Worm (Caenorhabditis elegans) whole organism, L4 larva: ENCODE results near the gene ceh-20.

Source experiments
- F37D6.2 ChIP-seq: sonication (generic microtip); optimal IDR thresholded peaks from 2 replicates; lab custom pipeline; 2016; ENCODE audit warnings: mild to moderate bottlenecking, missing genetic modification characterization, missing compliant biosample characterization
- F44E2.7 ChIP-seq: fragments of 200-800 bp; sonication (Bioruptor generic); IDR thresholded peaks from 2 replicates; pipeline ENCODE4 v2.1.2; 2022; ENCODE audit warnings: missing genetic modification characterization, missing compliant biosample characterization
- T20F7.1 ChIP-seq: fragments of 200-800 bp; sonication (Bioruptor generic); optimal IDR thresholded peaks from 2 replicates; lab custom pipeline; 2018; ENCODE audit warnings: mild to moderate bottlenecking, missing genetic modification characterization, missing compliant biosample characterization
- ZK337.2 ChIP-seq: fragments of 200-800 bp; sonication (Bioruptor generic); IDR thresholded peaks from 2 replicates; pipeline ENCODE4 v1.3.6; 2022; ENCODE audit warnings: missing genetic modification reagents, missing genetic modification characterization, missing compliant biosample characterization
- ZK546.5 ChIP-seq, 2 experiments: sonication (generic microtip); optimal IDR thresholded peaks; 2 replicates each; lab custom pipeline; 2017; ENCODE audit warnings: missing biosample characterization in 2 of 2, missing genetic modification characterization in 2 of 2
- aly-2 ChIP-seq: sonication (generic microtip); optimal IDR thresholded peaks from 2 replicates; lab custom pipeline; 2018; ENCODE audit warnings: missing biosample characterization, missing genetic modification characterization
- ama-1 ChIP-seq: fragments of 150-350 bp; optimal IDR thresholded peaks from 2 replicates; lab custom pipeline; 2014; ENCODE audit warnings: inconsistent platforms, mixed read lengths
- attf-4 ChIP-seq: sonication (generic microtip); optimal IDR thresholded peaks from 3 replicates; lab custom pipeline; 2017; ENCODE audit warnings: missing biosample characterization, missing genetic modification characterization
- ceh-32 ChIP-seq: sonication (generic microtip); optimal IDR thresholded peaks from 2 replicates; lab custom pipeline; 2016; ENCODE audit warnings: mild to moderate bottlenecking, missing genetic modification characterization, missing compliant biosample characterization; ENCODE audit not compliant: poor library complexity
- ceh-82 ChIP-seq: sonication (generic microtip); optimal IDR thresholded peaks from 2 replicates; lab custom pipeline; 2017; ENCODE audit warnings: missing biosample characterization, missing genetic modification characterization
- ces-1 ChIP-seq: fragments of 150-350 bp; sonication (generic microtip); optimal IDR thresholded peaks from 4 replicates; lab custom pipeline; 2014; ENCODE audit warnings: missing biosample characterization, missing genetic modification reagents, missing genetic modification characterization
- daf-16 ChIP-seq, 3 experiments: sonication (generic microtip); optimal IDR thresholded peaks; 2 replicates each; lab custom pipeline; 2016 to 2017; ENCODE audit warnings: missing genetic modification characterization in 3 of 3, missing genetic modification reagents in 3 of 3, mild to moderate bottlenecking in 2 of 3, missing compliant biosample characterization in 2 of 3, missing biosample characterization in 1 of 3, moderate library complexity in 1 of 3
- dmd-8 ChIP-seq: fragments of 200-800 bp; sonication (Bioruptor generic); IDR thresholded peaks from 2 replicates; pipeline ENCODE4 v1.3.6; 2022; ENCODE audit warnings: missing genetic modification characterization, missing compliant biosample characterization
- dmd-9 ChIP-seq: fragments of 200-800 bp; sonication (Bioruptor generic); IDR thresholded peaks from 2 replicates; pipeline ENCODE4 v1.3.6; 2022; ENCODE audit warnings: missing genetic modification reagents, missing genetic modification characterization, missing compliant biosample characterization
- dpl-1 ChIP-seq: fragments of 150-350 bp; optimal IDR thresholded peaks from 2 replicates; lab custom pipeline; 2014; ENCODE audit warnings: missing biosample characterization, missing genetic modification reagents, missing genetic modification characterization
- fkh-10 ChIP-seq: fragments of 150-350 bp; optimal IDR thresholded peaks from 2 replicates; lab custom pipeline; 2014; ENCODE audit warnings: missing biosample characterization, missing genetic modification reagents, missing genetic modification characterization
- hif-1 ChIP-seq, 2 experiments: sonication (generic microtip); optimal IDR thresholded peaks; 2 replicates each; lab custom pipeline; 2016 to 2017; ENCODE audit warnings: missing compliant biosample characterization in 2 of 2, missing genetic modification characterization in 2 of 2, missing genetic modification reagents in 2 of 2, missing genotype in 2 of 2, mild to moderate bottlenecking in 1 of 2
- hlh-30 ChIP-seq: sonication (generic microtip); optimal IDR thresholded peaks from 2 replicates; lab custom pipeline; 2017; ENCODE audit warnings: antibody characterized with exemption, mild to moderate bottlenecking, missing genetic modification characterization, missing compliant biosample characterization; ENCODE audit not compliant: insufficient read depth
- hmg-1.1 ChIP-seq: fragments of 200-800 bp; sonication (Bioruptor generic); IDR thresholded peaks from 2 replicates; pipeline ENCODE4 v1.3.6; 2022; ENCODE audit warnings: missing genetic modification reagents, missing genetic modification characterization, missing compliant biosample characterization
- jun-1 ChIP-seq: fragments of 150-350 bp; optimal IDR thresholded peaks from 2 replicates; lab custom pipeline; 2014; ENCODE audit warnings: missing biosample characterization, missing genetic modification reagents, missing genetic modification characterization
- lin-1 ChIP-seq: fragments of 200-800 bp; sonication (Bioruptor generic); IDR thresholded peaks from 2 replicates; pipeline ENCODE4 v1.3.6; 2022; ENCODE audit warnings: missing genetic modification reagents, missing genetic modification characterization, missing compliant biosample characterization
- lin-38 ChIP-seq: fragments of 200-800 bp; sonication (Bioruptor generic); IDR thresholded peaks from 2 replicates; pipeline ENCODE4 v1.3.6; 2022; ENCODE audit warnings: missing genetic modification reagents, missing genetic modification characterization, missing compliant biosample characterization
- lsy-2 ChIP-seq, 2 experiments: fragments of 150-350 bp in 1 of 2; sonication (generic microtip) in 1 of 2; optimal IDR thresholded peaks; 2 replicates each; lab custom pipeline; 2014 to 2017; ENCODE audit warnings: missing biosample characterization in 2 of 2, missing genetic modification characterization in 2 of 2
- mdl-1 ChIP-seq, 2 experiments: fragments of 150-350 bp in 1 of 2; sonication (generic microtip) in 1 of 2; optimal IDR thresholded peaks; 2 replicates each; lab custom pipeline; 2014 to 2017; ENCODE audit warnings: missing biosample characterization in 2 of 2, missing genetic modification characterization in 2 of 2
- mdt-29 ChIP-seq: fragments of 200-800 bp; sonication (Bioruptor generic); IDR thresholded peaks from 2 replicates; pipeline ENCODE4 v1.3.6; 2022; ENCODE audit warnings: missing genetic modification reagents, missing genetic modification characterization, missing compliant biosample characterization
- mep-1 ChIP-seq: fragments of 150-350 bp; sonication (generic microtip); optimal IDR thresholded peaks from 3 replicates; lab custom pipeline; 2014; ENCODE audit warnings: missing biosample characterization, missing genetic modification characterization
- mxl-3 ChIP-seq: fragments of 200-800 bp; sonication (Bioruptor generic); optimal IDR thresholded peaks from 2 replicates; lab custom pipeline; 2018; ENCODE audit warnings: mild to moderate bottlenecking, missing genetic modification characterization, missing compliant biosample characterization
- nhr-10 ChIP-seq: fragments of 150-350 bp; optimal IDR thresholded peaks from 2 replicates; lab custom pipeline; 2014; ENCODE audit warnings: missing biosample characterization, missing genetic modification characterization
- nhr-102 ChIP-seq: sonication (generic microtip); optimal IDR thresholded peaks from 2 replicates; lab custom pipeline; 2016; ENCODE audit warnings: mild to moderate bottlenecking, missing genetic modification characterization, moderate library complexity, missing compliant biosample characterization
- nhr-11 ChIP-seq: fragments of 150-350 bp; optimal IDR thresholded peaks from 2 replicates; lab custom pipeline; 2014; ENCODE audit warnings: missing biosample characterization, missing genetic modification characterization
- nhr-237 ChIP-seq: sonication (generic microtip); optimal IDR thresholded peaks from 2 replicates; lab custom pipeline; 2017; ENCODE audit warnings: missing biosample characterization, missing genetic modification characterization
- nhr-48 ChIP-seq: sonication (generic microtip); optimal IDR thresholded peaks from 2 replicates; lab custom pipeline; 2016; ENCODE audit warnings: mild to moderate bottlenecking, missing genetic modification characterization, missing compliant biosample characterization
- nhr-76 ChIP-seq: fragments of 150-350 bp; optimal IDR thresholded peaks from 2 replicates; lab custom pipeline; 2014; ENCODE audit warnings: missing biosample characterization, missing genetic modification characterization
- nhr-77 ChIP-seq: fragments of 150-350 bp; optimal IDR thresholded peaks from 2 replicates; lab custom pipeline; 2014; ENCODE audit warnings: missing biosample characterization, missing genetic modification characterization
- php-3 ChIP-seq: fragments of 200-800 bp; sonication (Bioruptor generic); IDR thresholded peaks from 2 replicates; pipeline ENCODE4 v1.3.6; 2022; ENCODE audit warnings: missing genetic modification reagents, missing genetic modification characterization, missing compliant biosample characterization
- pqm-1 ChIP-seq: sonication (generic microtip); optimal IDR thresholded peaks from 2 replicates; lab custom pipeline; 2017; ENCODE audit warnings: missing biosample characterization, missing genetic modification characterization
- rbr-2 ChIP-seq: sonication (generic microtip); optimal IDR thresholded peaks from 2 replicates; lab custom pipeline; 2016; ENCODE audit warnings: missing genotype, missing genetic modification characterization, missing compliant biosample characterization
- saeg-2 ChIP-seq: fragments of 200-800 bp; sonication (Bioruptor generic); IDR thresholded peaks from 2 replicates; pipeline ENCODE4 v1.3.6; 2022; ENCODE audit warnings: missing genetic modification reagents, missing genetic modification characterization, missing compliant biosample characterization
- sdz-12 ChIP-seq: fragments of 200-800 bp; sonication (Bioruptor generic); optimal IDR thresholded peaks from 2 replicates; lab custom pipeline; 2018; ENCODE audit warnings: mild to moderate bottlenecking, missing genetic modification characterization, missing compliant biosample characterization
- set-16 ChIP-seq: fragments of 200-800 bp; sonication (Bioruptor generic); IDR thresholded peaks from 2 replicates; pipeline ENCODE4 v1.3.6; 2022; ENCODE audit warnings: missing genetic modification reagents, missing genetic modification characterization, missing compliant biosample characterization
- skn-1 ChIP-seq: fragments of 150-350 bp; optimal IDR thresholded peaks from 2 replicates; lab custom pipeline; 2014; ENCODE audit warnings: missing biosample characterization, missing genetic modification characterization
- snpc-4 ChIP-seq: fragments of 150-350 bp; optimal IDR thresholded peaks from 2 replicates; lab custom pipeline; 2014; ENCODE audit warnings: missing biosample characterization, missing genetic modification characterization
- spr-1 ChIP-seq: sonication (generic microtip); optimal IDR thresholded peaks from 2 replicates; lab custom pipeline; 2016; ENCODE audit warnings: mild to moderate bottlenecking, missing genetic modification characterization, missing compliant biosample characterization
- spr-3 ChIP-seq: fragments of 200-800 bp; sonication (Bioruptor generic); optimal IDR thresholded peaks from 2 replicates; lab custom pipeline; 2018; ENCODE audit warnings: mild to moderate bottlenecking, missing genetic modification characterization, missing compliant biosample characterization
- unc-130 ChIP-seq: sonication (generic microtip); optimal IDR thresholded peaks from 2 replicates; lab custom pipeline; 2016; ENCODE audit warnings: missing genetic modification reagents, missing genetic modification characterization, missing compliant biosample characterization
- unc-62 ChIP-seq, 3 experiments: fragments of 150-350 bp in 1 of 3; sonication (generic microtip); optimal IDR thresholded peaks in 2 of 3; peaks in 1 of 3; 1 replicate in 1 of 3; 2 replicates in 2 of 3; lab custom pipeline; 2014 to 2017; ENCODE audit warnings: missing biosample characterization in 3 of 3, missing genetic modification characterization in 3 of 3, missing genetic modification reagents in 3 of 3, missing genotype in 1 of 3
- zip-2 ChIP-seq: fragments of 150-350 bp; optimal IDR thresholded peaks from 2 replicates; lab custom pipeline; 2014; ENCODE audit warnings: missing biosample characterization, missing genetic modification characterization
- ztf-11 ChIP-seq: fragments of 150-350 bp; optimal IDR thresholded peaks from 2 replicates; lab custom pipeline; 2014; ENCODE audit warnings: missing biosample characterization, missing genetic modification characterization
- ztf-7 ChIP-seq: fragments of 150-350 bp; optimal IDR thresholded peaks from 2 replicates; lab custom pipeline; 2014; ENCODE audit warnings: missing biosample characterization, missing genetic modification characterization

Gene ceh-20

ce11 chrIII:6958674-6959241 lies 20.9 kb upstream of the ceh-20 start (continued):
- TF ChIP-seq lin-38 (GFP tag; lab: Robert Waterston, UW): peak; percentile 44; the same call in 1 of the 2 replicates
- no peak for TF ChIP-seq lin-1 (GFP tag; lab: Robert Waterston, UW)
- TF ChIP-seq ZK337.2: no peak

DNA sequence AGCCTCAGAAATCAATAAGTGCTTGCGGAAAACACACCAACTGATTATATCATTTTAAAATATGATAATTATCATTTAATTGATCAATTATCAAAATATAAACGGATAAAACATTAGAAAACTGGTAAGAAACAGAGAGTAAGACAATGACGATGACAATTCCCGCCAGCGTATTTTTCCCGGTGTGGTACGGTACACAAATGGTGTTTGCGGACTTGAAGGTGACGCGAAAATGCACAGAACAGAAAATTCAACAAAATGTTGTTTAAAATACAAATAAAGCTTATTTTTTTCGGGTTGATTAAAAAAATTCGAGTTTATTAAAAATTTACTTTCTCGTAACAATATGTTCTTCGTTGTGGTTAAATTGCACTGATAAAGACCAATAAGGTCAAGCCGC lies 18.5 kb upstream of the ceh-20 start:
- TF ChIP-seq nhr-11 (tag; lab: Kevin White, UChicago) (no peak), pqm-1 (tag; lab: Kevin White, UChicago) (no peak), dmd-8 (GFP tag; lab: Robert Waterston, UW) (no peak), ztf-7 (tag; lab: Kevin White, UChicago) (no peak), mdt-29 (GFP tag; lab: Robert Waterston, UW) (no peak), unc-62 (GFP tag; optimal IDR thresholded peaks at IDR 0.05 in 1 of 2; lab: Kevin White, UChicago) (no peak), unc-62 (tag; optimal IDR thresholded peaks at IDR 0.05; lab: Kevin White, UChicago) (no peak), jun-1 (no peak), fkh-10 (GFP tag; lab: Kevin White, UChicago) (no peak), nhr-77 (tag; lab: Kevin White, UChicago) (no peak), skn-1 (tag; lab: Kevin White, UChicago) (no peak), hif-1 (tag; optimal IDR thresholded peaks at IDR 0.05; lab: Kevin White, UChicago) (peak in 1 of 2 experiments; percentile 16), attf-4 (tag; lab: Kevin White, UChicago) (no peak), ama-1 (lab: Kevin White, UChicago) (no peak), hlh-30 (tag; lab: Kevin White, UChicago) (peak; percentile 5), T20F7.1 (GFP tag; lab: Kevin White, UChicago) (peak; percentile 76), saeg-2 (GFP tag; lab: Robert Waterston, UW) (no peak), rbr-2 (tag; lab: Kevin White, UChicago) (no peak), ztf-11 (tag; lab: Kevin White, UChicago) (no peak), lsy-2 (tag; optimal IDR thresholded peaks at IDR 0.05; lab: Kevin White, UChicago) (peak; percentile 57 to 98), mep-1 (tag; lab: Kevin White, UChicago) (peak; percentile 43), daf-16 (GFP tag; optimal IDR thresholded peaks at IDR 0.05; lab: Kevin White, UChicago) (no peak), daf-16 (tag; optimal IDR thresholded peaks at IDR 0.05; lab: Kevin White, UChicago) (peak; percentile 36), spr-1 (tag; lab: Kevin White, UChicago) (no peak), F37D6.2 (tag; lab: Kevin White, UChicago) (no peak), lin-1 (GFP tag; lab: Robert Waterston, UW) (no peak), nhr-237 (no peak), nhr-76 (tag; lab: Kevin White, UChicago) (no peak), ceh-82 (tag; lab: Kevin White, UChicago) (no peak), ZK546.5 (tag; optimal IDR thresholded peaks at IDR 0.05; lab: Kevin White, UChicago) (no peak), ces-1 (GFP tag; lab: Kevin White, UChicago) (no peak), aly-2 (tag; lab: Kevin White, UChicago) (no peak), set-16 (GFP tag; lab: Robert Waterston, UW) (no peak), hmg-1.1 (GFP tag; lab: Robert Waterston, UW) (peak; percentile 28; the same call in 1 of the 2 replicates), nhr-48 (no peak), zip-2 (tag; lab: Kevin White, UChicago) (no peak), lin-38 (GFP tag; lab: Robert Waterston, UW) (peak; percentile 56), F44E2.7 (GFP tag; lab: Robert Waterston, UW) (no peak), ceh-32 (tag; lab: Kevin White, UChicago) (no peak), mxl-3 (GFP tag; lab: Kevin White, UChicago) (no peak), dmd-9 (no peak), unc-130 (GFP tag; lab: Kevin White, UChicago) (peak; percentile 77), sdz-12 (GFP tag; lab: Kevin White, UChicago) (no peak), php-3 (GFP tag; lab: Robert Waterston, UW) (no peak), spr-3 (GFP tag; lab: Kevin White, UChicago) (no peak), snpc-4 (tag; lab: Kevin White, UChicago) (no peak), dpl-1 (GFP tag; lab: Kevin White, UChicago) (peak; percentile 60), nhr-10 (tag; lab: Kevin White, UChicago) (no peak), nhr-102 (tag; lab: Kevin White, UChicago) (no peak), mdl-1 (tag; optimal IDR thresholded peaks at IDR 0.05; lab: Kevin White, UChicago) (no peak)
